Worm (Caenorhabditis elegans): ENCODE measurements around the gene T01D1.5.
A peak's percentile ranks its signal among the peaks of the same experiment; 100 is the strongest.

The T01D1.5 gene

ce11 chrII:178146-178545 lies 10.7 kb downstream of the T01D1.5 start:
- no peak for TF ChIP-seq syd-9 (tag; optimal IDR thresholded peaks at IDR 0.05)
- TF ChIP-seq nhr-11 (tag; optimal IDR thresholded peaks at IDR 0.05) = no peak
- TF ChIP-seq ceh-19 (GFP tag; optimal IDR thresholded peaks at IDR 0.05) = no peak
- no peak for TF ChIP-seq pha-4 (tag; optimal IDR thresholded peaks at IDR 0.05)
- no peak for TF ChIP-seq zip-5 (tag; optimal IDR thresholded peaks at IDR 0.05)
- TF ChIP-seq pros-1 (tag; optimal IDR thresholded peaks at IDR 0.05) = no peak
- no peak for TF ChIP-seq mec-3 (tag; optimal IDR thresholded peaks at IDR 0.05; ENCODE audit: borderline replicate concordance)
- TF ChIP-seq madf-2 (tag; optimal IDR thresholded peaks at IDR 0.05) = no peak
- TF ChIP-seq K09A11.1 (tag; optimal IDR thresholded peaks at IDR 0.05; ENCODE audit: insufficient read depth) = no peak
- TF ChIP-seq dve-1 (tag; optimal IDR thresholded peaks at IDR 0.05) = no peak
- no peak for TF ChIP-seq sox-4 (tag; optimal IDR thresholded peaks at IDR 0.05)
- TF ChIP-seq ahr-1 (tag; optimal IDR thresholded peaks at IDR 0.05) = no peak
- no peak for TF ChIP-seq lin-11 (tag; optimal IDR thresholded peaks at IDR 0.05)
- TF ChIP-seq pat-9 (tag; optimal IDR thresholded peaks at IDR 0.05) = no peak

ce11 chrII:176622-177021 lies 12.2 kb downstream of the T01D1.5 start:
- no peak for TF ChIP-seq nhr-11 (tag; optimal IDR thresholded peaks at IDR 0.05)

- TF ChIP-seq unc-86 (tag; optimal IDR thresholded peaks at IDR 0.05) (no peak), eyg-1 (tag; optimal IDR thresholded peaks at IDR 0.05) (no peak), pqm-1 (tag; optimal IDR thresholded peaks at IDR 0.05) (no peak), ceh-9 (tag; optimal IDR thresholded peaks at IDR 0.05) (no peak), ceh-30 (tag; optimal IDR thresholded peaks at IDR 0.05) (no peak), hlh-8 (tag; optimal IDR thresholded peaks at IDR 0.05) (no peak), pag-3 (tag; optimal IDR thresholded peaks at IDR 0.05; ENCODE audit: borderline replicate concordance) (no peak), C08G9.2 (tag; optimal IDR thresholded peaks at IDR 0.05) (no peak), pat-9 (tag; optimal IDR thresholded peaks at IDR 0.05) (no peak), zip-5 (tag; optimal IDR thresholded peaks at IDR 0.05) (no peak), pax-1 (tag; optimal IDR thresholded peaks at IDR 0.05) (no peak)
These were observed 13.0 kb downstream of the T01D1.5 start, which contains the start of gene T01D1.3 for ce11 chrII:175868-176267. TSS of gene T01D1.3 (minus strand) at chrII:175968.

- TF ChIP-seq ceh-34 (tag; optimal IDR thresholded peaks at IDR 0.05) = no peak
- peak; percentile 42 for TF ChIP-seq unc-42 (tag; optimal IDR thresholded peaks at IDR 0.05)
- no peak for TF ChIP-seq K09A11.1 (tag; optimal IDR thresholded peaks at IDR 0.05; ENCODE audit: insufficient read depth)
- no peak for TF ChIP-seq Y22D7AL.16 (tag; optimal IDR thresholded peaks at IDR 0.05)
These were observed 15.2 kb downstream of the T01D1.5 start, which contains the start of gene T01D1.7 for ce11 chrII:173679-174078. TSS of gene T01D1.7 (minus strand) at chrII:173779.

- TF ChIP-seq unc-42 (tag; optimal IDR thresholded peaks at IDR 0.05) = peak; percentile 97
- TF ChIP-seq F13H6.1 (tag; optimal IDR thresholded peaks at IDR 0.05) = no peak
- TF ChIP-seq ceh-30 (tag; optimal IDR thresholded peaks at IDR 0.05) = no peak
- no peak for TF ChIP-seq odd-2 (tag; optimal IDR thresholded peaks at IDR 0.05)
- TF ChIP-seq ceh-18 (tag; optimal IDR thresholded peaks at IDR 0.05) = no peak
These were observed 25.6 kb downstream of the T01D1.5 start for ce11 chrII:163229-163628.

ce11 chrII:162182-162581 lies 26.7 kb downstream of the T01D1.5 start, which contains the start of gene etr-1:
TSS of gene etr-1 (plus strand) at chrII:162374.
- TF ChIP-seq ztf-16 (tag; optimal IDR thresholded peaks at IDR 0.05) (no peak), elt-2 (tag; optimal IDR thresholded peaks at IDR 0.05) (peak; percentile 98)

- TF ChIP-seq ceh-18 (tag; optimal IDR thresholded peaks at IDR 0.05) = peak; percentile 16
- TF ChIP-seq ceh-24 (tag; optimal IDR thresholded peaks at IDR 0.05) = no peak
- TF ChIP-seq pat-9 (tag; optimal IDR thresholded peaks at IDR 0.05) = peak; percentile 57
- peak; percentile 49 for TF ChIP-seq rnt-1 (tag; optimal IDR thresholded peaks at IDR 0.05)
- peak; percentile 14 for TF ChIP-seq tbx-2 (tag; optimal IDR thresholded peaks at IDR 0.05)
- TF ChIP-seq ceh-6 (GFP tag; optimal IDR thresholded peaks at IDR 0.05) = no peak
- peak; percentile 39 for TF ChIP-seq unc-55 (GFP tag; optimal IDR thresholded peaks at IDR 0.05)
These were observed 27.6 kb downstream of the T01D1.5 start for ce11 chrII:161275-161674.

Measured in whole organism, late embryonic.